Worm (Caenorhabditis elegans) whole organism, L4/young adult: Measurements from ENCODE around the gene spsb-1.
"Not testable (repeated sequence)": the region's sequence is repeated elsewhere in the genome, so short reads cannot be mapped to it uniquely, and the experiment has no call there.

Experiments
- W03F9.2 ChIP-seq: fragments of 150-350 bp; optimal IDR thresholded peaks from 2 replicates; lab custom pipeline; 2014; ENCODE audit warnings: missing biosample characterization, missing genetic modification characterization
- dao-5 ChIP-seq: sonication (generic microtip); optimal IDR thresholded peaks from 2 replicates; lab custom pipeline; 2016; ENCODE audit warnings: missing genotype, missing genetic modification characterization, moderate library complexity, missing compliant biosample characterization
- him-1 ChIP-seq: sonication (generic microtip); optimal IDR thresholded peaks from 2 replicates; lab custom pipeline; 2016; ENCODE audit warnings: missing genotype, missing genetic modification reagents, missing genetic modification characterization, missing compliant biosample characterization

The spsb-1 gene

ce11 chrII:15196433-15196832 is at the start of gene spsb-1:
Gene spsb-1, plus strand, starts transcription at chrII:15196733.
- TF ChIP-seq dao-5 (tag; lab: Kevin White, UChicago) (no peak), him-1 (tag; lab: Kevin White, UChicago) (no peak), W03F9.2 (tag; lab: Kevin White, UChicago) (no peak)

DNA sequence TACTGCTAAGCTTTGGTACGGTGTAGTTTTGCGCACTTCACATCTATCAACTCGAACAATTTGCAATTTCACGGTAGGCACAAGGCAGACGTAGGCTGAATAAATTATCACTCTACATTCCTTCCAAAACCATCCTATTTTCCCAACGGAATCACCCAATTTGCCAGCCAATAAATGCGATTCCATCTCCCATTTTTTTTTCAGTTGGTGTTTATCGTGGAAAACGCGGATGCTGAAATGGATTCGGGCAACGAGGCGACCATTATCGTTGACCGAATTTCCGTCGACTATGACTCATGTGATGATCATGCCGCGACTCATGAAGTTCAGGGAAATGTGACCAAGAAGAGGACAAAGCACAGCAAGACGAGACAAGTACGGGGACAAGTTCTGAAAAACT is 48.1 kb upstream of the spsb-1 start:
- TF ChIP-seq dao-5 (tag; lab: Kevin White, UChicago) (no peak), him-1 (tag; lab: Kevin White, UChicago) (no peak), W03F9.2 (tag; lab: Kevin White, UChicago) (no peak)

DNA sequence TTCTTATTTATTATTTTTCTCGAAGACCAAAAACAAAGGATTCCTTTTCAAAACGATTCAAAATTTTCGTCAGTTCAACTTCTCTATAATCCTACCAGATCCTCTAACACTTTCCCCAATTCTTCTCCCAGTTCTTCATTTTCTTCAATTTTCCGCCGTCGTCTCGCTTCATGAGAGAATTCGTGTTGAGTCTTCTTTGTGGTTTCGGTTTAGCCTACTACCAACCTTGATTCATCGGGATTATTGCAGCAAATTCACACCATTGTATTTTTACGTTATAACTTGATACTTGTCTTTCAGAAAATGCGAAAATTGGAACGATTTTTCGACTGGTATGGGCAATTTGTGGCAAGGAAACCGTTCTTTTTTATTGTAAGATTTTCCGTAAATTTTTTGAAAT is 38.7 kb upstream of the spsb-1 start, which contains the start of gene ptr-20:
Gene ptr-20 (plus strand): TSS at position 301 of the 400 bp plus-strand sequence.
- no peak for TF ChIP-seq W03F9.2 (tag; lab: Kevin White, UChicago)
- no peak for TF ChIP-seq dao-5 (tag; lab: Kevin White, UChicago)
- TF ChIP-seq him-1 (tag; lab: Kevin White, UChicago): no peak

DNA sequence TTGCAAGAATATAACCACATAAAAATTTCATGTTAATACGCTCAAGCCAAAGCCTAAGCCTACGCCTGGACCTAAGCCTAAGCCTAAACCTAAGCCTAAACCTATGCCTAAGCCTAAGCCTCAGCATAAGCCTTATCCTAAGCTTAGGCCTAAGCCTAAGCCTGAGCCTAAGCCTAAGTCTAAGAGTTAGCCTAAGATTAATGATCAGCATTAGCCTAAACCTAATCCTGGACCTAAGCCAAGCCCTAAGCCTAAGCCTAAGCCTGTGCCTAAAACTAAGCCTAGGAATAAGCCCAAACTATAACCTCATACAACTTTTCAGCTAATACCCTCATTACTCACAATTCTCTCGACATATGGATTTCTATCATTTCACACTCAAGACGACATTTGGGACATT is 38.2 kb upstream of the spsb-1 start:
- TF ChIP-seq dao-5 (tag; lab: Kevin White, UChicago) (no peak), W03F9.2 (tag; lab: Kevin White, UChicago) (no peak), him-1 (tag; lab: Kevin White, UChicago) (no peak)

- TF ChIP-seq dao-5 (tag; lab: Kevin White, UChicago) (no peak), him-1 (tag; lab: Kevin White, UChicago) (no peak), W03F9.2 (tag; lab: Kevin White, UChicago) (no peak)
Observed at ce11 chrII:15164453-15164852, 32.1 kb upstream of the spsb-1 start, which contains the start of gene gst-26. Gene gst-26, minus strand, starts transcription at chrII:15164553.

DNA sequence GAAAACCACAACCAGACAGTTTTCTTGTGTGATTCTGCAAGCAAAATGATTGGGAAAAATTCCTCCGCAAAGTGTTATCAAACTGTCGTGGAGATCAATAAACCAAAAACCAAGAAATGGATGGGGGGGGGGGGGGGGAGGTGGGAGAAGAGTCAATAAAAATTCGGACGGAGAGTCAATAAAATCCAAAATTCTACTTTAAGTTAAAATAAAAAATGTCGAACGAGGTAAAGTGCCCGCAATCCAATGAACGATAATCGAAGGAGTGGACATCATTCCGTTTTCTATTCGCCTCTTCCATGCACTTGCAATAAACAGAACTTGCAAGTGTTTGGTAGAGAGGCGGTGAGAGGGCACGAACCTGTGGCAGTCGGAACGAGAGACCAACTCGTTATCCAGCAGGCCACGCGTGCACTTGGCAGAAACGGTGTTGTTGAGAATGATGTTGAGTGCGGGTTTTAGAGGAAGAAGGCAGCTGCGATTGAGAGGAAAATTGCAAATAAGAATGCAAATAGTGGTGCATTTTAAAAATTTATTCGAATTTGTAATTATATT is 30.8 kb upstream of the spsb-1 start, which contains the start of gene gst-27:
Gene gst-27 (minus strand): TSS at position 51 of the 555 bp plus-strand sequence.
- peak; percentile 44 for TF ChIP-seq him-1 (tag; lab: Kevin White, UChicago)
- peak; percentile 77 for TF ChIP-seq dao-5 (tag; lab: Kevin White, UChicago)
- TF ChIP-seq W03F9.2 (tag; lab: Kevin White, UChicago): peak; percentile 77

DNA sequence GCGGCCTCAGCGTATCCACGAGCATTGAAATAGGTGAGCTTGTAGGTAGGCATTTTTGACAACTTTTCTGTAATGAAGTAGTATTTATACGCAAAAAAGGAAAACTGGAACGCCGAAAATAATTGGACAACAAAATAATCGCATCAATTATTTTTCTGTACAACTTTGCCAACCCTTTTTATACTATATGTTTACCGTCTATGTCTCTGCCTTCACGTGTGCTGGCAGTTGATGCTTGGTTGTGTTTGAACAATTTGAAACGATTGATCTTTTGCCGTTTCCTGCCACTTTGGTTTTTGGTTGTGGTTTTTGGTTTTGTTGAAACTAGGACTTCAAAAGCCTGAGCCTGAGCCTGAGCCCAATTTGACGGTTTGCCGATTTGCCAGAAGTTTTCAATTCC is 29.2 kb upstream of the spsb-1 start, which contains the start of gene gst-28:
Gene gst-28 (minus strand): TSS at position 238 of the 400 bp plus-strand sequence.
- TF ChIP-seq him-1 (tag; lab: Kevin White, UChicago) (no peak), dao-5 (tag; lab: Kevin White, UChicago) (no peak), W03F9.2 (tag; lab: Kevin White, UChicago) (no peak)

- TF ChIP-seq dao-5 (tag; lab: Kevin White, UChicago) (no peak), him-1 (tag; lab: Kevin White, UChicago) (no peak), W03F9.2 (tag; lab: Kevin White, UChicago) (no peak)
Observed at ce11 chrII:15169811-15170282, 26.7 kb upstream of the spsb-1 start, which contains the start of gene gst-29. Gene gst-29, minus strand, starts transcription at chrII:15169861.

DNA sequence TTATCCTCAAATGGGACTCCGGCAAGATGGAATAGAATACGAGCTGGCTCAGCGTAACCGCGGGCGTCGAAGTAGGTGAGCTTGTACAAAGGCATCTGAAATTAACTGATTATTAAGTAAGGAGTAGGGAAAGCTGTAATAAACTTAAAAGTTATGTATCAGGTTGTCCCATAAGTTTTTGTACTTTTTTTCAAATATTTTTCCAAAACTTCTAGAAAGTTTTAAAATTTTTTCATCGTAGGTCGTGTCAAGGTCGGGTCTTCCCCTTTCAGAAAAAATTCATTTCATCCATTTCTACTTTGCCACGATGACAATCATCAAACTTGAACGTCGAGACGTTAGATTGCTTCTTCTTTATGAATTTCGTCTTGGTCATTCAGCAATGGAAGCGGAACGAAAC is 24.7 kb upstream of the spsb-1 start, which contains the start of gene gst-39:
Gene gst-39 (minus strand): TSS at position 101 of the 400 bp plus-strand sequence.
- TF ChIP-seq him-1, W03F9.2, dao-5 (tag; lab: Kevin White, UChicago): not testable (repeated sequence)

DNA sequence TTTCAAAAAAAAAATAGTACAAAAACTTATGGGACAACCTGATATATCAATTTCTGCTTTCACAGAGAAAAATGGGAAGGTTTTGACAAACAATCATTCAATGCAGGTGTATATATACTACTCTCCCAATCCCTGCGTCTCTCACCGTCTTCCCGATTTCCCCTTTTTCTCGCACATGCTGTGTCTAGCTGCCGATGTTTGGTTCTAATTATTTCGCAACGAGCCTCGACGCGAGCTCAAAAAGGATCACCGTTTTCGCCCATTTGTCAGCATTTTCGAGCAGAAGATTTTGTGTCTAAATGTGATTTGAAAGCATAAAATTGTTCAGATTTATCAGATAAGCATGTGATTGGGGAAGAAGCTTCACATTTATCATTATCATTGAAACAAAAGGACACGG is 23.4 kb upstream of the spsb-1 start:
- TF ChIP-seq dao-5 (tag; lab: Kevin White, UChicago): no peak
- TF ChIP-seq W03F9.2 (tag; lab: Kevin White, UChicago): no peak
- TF ChIP-seq him-1 (tag; lab: Kevin White, UChicago): no peak

- TF ChIP-seq W03F9.2 (tag; lab: Kevin White, UChicago): no peak
- TF ChIP-seq him-1 (tag; lab: Kevin White, UChicago): no peak
- TF ChIP-seq dao-5 (tag; lab: Kevin White, UChicago): no peak
Observed at ce11 chrII:15174915-15175548, 21.5 kb upstream of the spsb-1 start, which contains the start of gene gst-31. Gene gst-31, minus strand, starts transcription at chrII:15174965.

DNA sequence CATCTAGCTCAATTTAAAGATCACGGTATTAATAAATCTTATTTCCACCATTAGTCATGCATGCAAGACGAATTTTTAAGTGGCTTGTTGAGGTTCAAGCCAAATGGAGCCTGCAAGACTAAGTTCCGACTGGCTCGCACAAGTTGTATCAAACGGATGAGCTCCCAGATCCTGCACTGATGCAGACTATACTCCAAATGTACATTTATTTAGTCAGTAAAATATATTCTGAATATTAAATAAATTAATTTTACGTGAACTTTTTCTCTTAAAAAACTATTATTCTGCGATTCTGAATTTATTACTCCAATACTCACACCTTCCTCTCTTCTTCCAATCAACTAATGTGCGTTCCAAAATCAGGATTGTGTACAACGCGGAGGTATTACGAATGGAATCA is 20.9 kb upstream of the spsb-1 start, which contains the start of gene Y53F4B.36:
Gene Y53F4B.36 (plus strand): TSS at position 301 of the 400 bp plus-strand sequence.
- TF ChIP-seq W03F9.2 (tag; lab: Kevin White, UChicago) (no peak), dao-5 (tag; lab: Kevin White, UChicago) (no peak), him-1 (tag; lab: Kevin White, UChicago) (no peak)

DNA sequence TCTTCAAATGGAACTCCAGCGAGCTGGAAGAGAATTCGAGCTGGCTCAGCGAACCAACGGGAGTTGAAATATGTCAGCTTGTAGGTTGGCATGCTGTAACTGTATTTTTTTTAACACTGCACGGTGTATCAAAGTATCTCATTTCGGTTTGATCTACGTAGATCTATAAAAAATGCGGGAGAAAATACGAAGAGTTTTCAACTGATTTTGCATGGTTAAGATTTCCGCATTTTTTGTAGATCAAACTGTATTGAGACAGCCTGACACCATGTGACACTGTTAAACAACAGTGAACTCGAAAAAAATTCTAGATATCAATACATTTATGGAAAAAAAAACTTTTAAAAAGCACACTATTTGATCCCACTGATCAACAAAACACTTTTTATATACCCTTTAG is 18.0 kb upstream of the spsb-1 start, which contains the start of gene gst-32:
Gene gst-32 (minus strand): TSS at position 101 of the 400 bp plus-strand sequence.
- TF ChIP-seq W03F9.2 (tag; lab: Kevin White, UChicago): no peak
- no peak for TF ChIP-seq dao-5 (tag; lab: Kevin White, UChicago)
- no peak for TF ChIP-seq him-1 (tag; lab: Kevin White, UChicago)
